Worm (Caenorhabditis elegans) whole organism, L3 larva: ENCODE results near the gene dhhc-8.
A peak's percentile ranks its signal among the peaks of the same experiment; 100 is the strongest.

Source experiments
- ZK546.5 ChIP-seq: sonication (generic microtip); optimal IDR thresholded peaks from 2 replicates; lab custom pipeline; 2017; ENCODE audit warnings: missing biosample characterization, missing genetic modification characterization
- aly-2 ChIP-seq: fragments of 150-350 bp; optimal IDR thresholded peaks from 2 replicates; lab custom pipeline; 2014; ENCODE audit warnings: missing biosample characterization, missing genetic modification characterization
- ama-1 ChIP-seq: fragments of 150-350 bp; optimal IDR thresholded peaks from 2 replicates; lab custom pipeline; 2018
- ceh-16 ChIP-seq: sonication (generic microtip); optimal IDR thresholded peaks from 2 replicates; lab custom pipeline; 2017; ENCODE audit warnings: missing biosample characterization, missing genetic modification characterization
- ceh-28 ChIP-seq: fragments of 150-350 bp; optimal IDR thresholded peaks from 2 replicates; lab custom pipeline; 2014; ENCODE audit warnings: missing biosample characterization, missing genetic modification reagents, missing genetic modification characterization
- ceh-9 ChIP-seq: sonication (generic microtip); optimal IDR thresholded peaks from 2 replicates; lab custom pipeline; 2018; ENCODE audit warnings: missing biosample characterization, missing genetic modification characterization
- daf-12 ChIP-seq: fragments of 150-350 bp; optimal IDR thresholded peaks from 2 replicates; lab custom pipeline; 2014; ENCODE audit warnings: missing biosample characterization, missing genetic modification reagents, missing genetic modification characterization
- egl-5 ChIP-seq: fragments of 150-350 bp; optimal IDR thresholded peaks from 2 replicates; lab custom pipeline; 2017; ENCODE audit warnings: missing biosample characterization, missing genetic modification reagents, missing genetic modification characterization, inconsistent platforms
- elt-1 ChIP-seq: fragments of 150-350 bp; optimal IDR thresholded peaks from 2 replicates; lab custom pipeline; 2014; ENCODE audit warnings: missing biosample characterization, missing genetic modification characterization
- elt-2 ChIP-seq: sonication (generic microtip); optimal IDR thresholded peaks from 2 replicates; lab custom pipeline; 2016; ENCODE audit warnings: missing genetic modification reagents, mild to moderate bottlenecking, missing genetic modification characterization, missing compliant biosample characterization
- elt-3 ChIP-seq, 3 experiments: fragments of 150-350 bp in 1 of 3; sonication (generic microtip) in 2 of 3; optimal IDR thresholded peaks; 2 replicates in 2 of 3; 4 replicates in 1 of 3; lab custom pipeline; 2014 to 2017; ENCODE audit warnings: missing biosample characterization in 3 of 3, missing genetic modification characterization in 3 of 3
- fkh-10 ChIP-seq: sonication (generic microtip); optimal IDR thresholded peaks from 2 replicates; lab custom pipeline; 2017; ENCODE audit warnings: missing biosample characterization, missing genetic modification reagents, missing genetic modification characterization
- hmg-11 ChIP-seq: sonication (generic microtip); optimal IDR thresholded peaks from 2 replicates; lab custom pipeline; 2016; ENCODE audit warnings: missing genetic modification characterization, missing compliant biosample characterization
- jun-1 ChIP-seq: fragments of 150-350 bp; optimal IDR thresholded peaks from 2 replicates; lab custom pipeline; 2014; ENCODE audit warnings: missing biosample characterization, missing genetic modification reagents, missing genetic modification characterization
- lin-15B ChIP-seq: fragments of 150-350 bp; optimal IDR thresholded peaks from 2 replicates; lab custom pipeline; 2014; ENCODE audit warnings: missing biosample characterization, missing genetic modification characterization
- lin-39 ChIP-seq: fragments of 150-350 bp; optimal IDR thresholded peaks from 2 replicates; lab custom pipeline; 2018; ENCODE audit warnings: missing biosample characterization, missing genetic modification reagents, missing genetic modification characterization
- lsy-12 ChIP-seq: sonication (generic microtip); optimal IDR thresholded peaks from 2 replicates; lab custom pipeline; 2016; ENCODE audit warnings: mild to moderate bottlenecking, missing genetic modification characterization, missing compliant biosample characterization
- mml-1 ChIP-seq: fragments of 150-350 bp; sonication (generic microtip); optimal IDR thresholded peaks from 3 replicates; lab custom pipeline; 2014; ENCODE audit warnings: missing biosample characterization, missing genetic modification characterization
- nfya-1 ChIP-seq: sonication (generic microtip); optimal IDR thresholded peaks from 2 replicates; lab custom pipeline; 2017; ENCODE audit warnings: missing genetic modification characterization, mild to moderate bottlenecking, missing compliant biosample characterization, antibody characterized with exemption, moderate library complexity; ENCODE audit not compliant: insufficient read depth
- nhr-12 ChIP-seq: fragments of 150-350 bp; optimal IDR thresholded peaks from 2 replicates; lab custom pipeline; 2014; ENCODE audit warnings: missing biosample characterization, missing genetic modification characterization
- nhr-23 ChIP-seq: fragments of 150-350 bp; optimal IDR thresholded peaks from 2 replicates; lab custom pipeline; 2014; ENCODE audit warnings: missing biosample characterization, missing genetic modification reagents, missing genetic modification characterization
- nhr-237 ChIP-seq: fragments of 150-350 bp; optimal IDR thresholded peaks from 2 replicates; lab custom pipeline; 2014; ENCODE audit warnings: missing biosample characterization, missing genetic modification characterization
- nhr-25 ChIP-seq: sonication (generic microtip); optimal IDR thresholded peaks from 2 replicates; lab custom pipeline; 2017; ENCODE audit warnings: missing biosample characterization, missing genetic modification characterization
- nhr-28 ChIP-seq: fragments of 150-350 bp; optimal IDR thresholded peaks from 2 replicates; lab custom pipeline; 2014; ENCODE audit warnings: missing biosample characterization, missing genetic modification characterization
- nhr-67 ChIP-seq: fragments of 150-350 bp; optimal IDR thresholded peaks from 2 replicates; lab custom pipeline; 2014; ENCODE audit warnings: missing biosample characterization, missing genetic modification characterization
- nhr-77 ChIP-seq: fragments of 150-350 bp; optimal IDR thresholded peaks from 2 replicates; lab custom pipeline; 2014; ENCODE audit warnings: missing biosample characterization, missing genetic modification characterization
- pha-4 ChIP-seq: fragments of 150-350 bp; optimal IDR thresholded peaks from 2 replicates; lab custom pipeline; 2014; ENCODE audit warnings: missing biosample characterization, missing genetic modification reagents, missing genetic modification characterization
- pqm-1 ChIP-seq: fragments of 150-350 bp; optimal IDR thresholded peaks from 2 replicates; lab custom pipeline; 2017; ENCODE audit warnings: missing biosample characterization, missing genetic modification characterization, inconsistent platforms
- sea-2 ChIP-seq: fragments of 150-350 bp; sonication (generic microtip); optimal IDR thresholded peaks from 4 replicates; lab custom pipeline; 2014; ENCODE audit warnings: missing biosample characterization, missing genetic modification reagents, missing genetic modification characterization
- snpc-4 ChIP-seq: fragments of 150-350 bp; optimal IDR thresholded peaks from 2 replicates; lab custom pipeline; 2014; ENCODE audit warnings: missing biosample characterization, missing genetic modification characterization
- tbx-2 ChIP-seq: sonication (generic microtip); optimal IDR thresholded peaks from 2 replicates; lab custom pipeline; 2016; ENCODE audit warnings: mild to moderate bottlenecking, missing genetic modification characterization, missing compliant biosample characterization
- unc-62 ChIP-seq: fragments of 150-350 bp; sonication (generic microtip); optimal IDR thresholded peaks from 4 replicates; lab custom pipeline; 2014; ENCODE audit warnings: missing biosample characterization, missing genetic modification reagents, missing genetic modification characterization
- zag-1 ChIP-seq: fragments of 150-350 bp; optimal IDR thresholded peaks from 2 replicates; lab custom pipeline; 2014; ENCODE audit warnings: missing biosample characterization, missing genetic modification characterization
- ztf-4 ChIP-seq: fragments of 150-350 bp; optimal IDR thresholded peaks from 2 replicates; lab custom pipeline; 2014; ENCODE audit warnings: missing biosample characterization, missing genetic modification characterization

Gene dhhc-8

DNA sequence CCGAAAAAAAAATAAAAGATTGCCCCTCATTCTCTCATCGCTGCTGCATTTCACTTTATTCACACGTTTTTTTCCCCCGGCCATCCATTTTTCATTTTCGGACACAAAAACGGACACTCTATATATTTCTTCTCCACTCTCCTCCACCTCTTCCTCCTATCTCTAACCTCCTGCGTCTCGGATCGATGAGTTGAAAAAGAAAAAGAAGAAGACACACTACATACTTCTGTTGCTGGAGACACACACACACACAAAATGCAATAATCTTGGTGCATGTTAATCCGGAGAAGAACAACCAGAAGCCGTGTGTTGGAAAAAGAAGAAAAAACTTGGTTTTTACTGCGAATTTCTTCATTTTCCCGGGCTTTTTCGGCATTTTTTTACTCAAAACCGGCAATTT is 1.5 kb upstream of the dhhc-8 start:
- TF ChIP-seq nhr-23: no peak
- TF ChIP-seq mml-1 (tag; lab: Kevin White, UChicago): no peak
- peak; percentile 5 for TF ChIP-seq ama-1 (lab: Kevin White, UChicago)
- no peak for TF ChIP-seq nhr-25 (tag; lab: Kevin White, UChicago)
- peak; percentile 43 for TF ChIP-seq lin-39
- no peak for TF ChIP-seq elt-1 (tag; lab: Kevin White, UChicago)
- no peak for TF ChIP-seq daf-12 (tag; lab: Kevin White, UChicago)
- TF ChIP-seq nhr-28 (tag; lab: Kevin White, UChicago): no peak
- TF ChIP-seq egl-5 (tag; lab: Kevin White, UChicago): peak; percentile 58
- peak; percentile 65 for TF ChIP-seq hmg-11 (tag; lab: Kevin White, UChicago)
- no peak for TF ChIP-seq lsy-12 (tag; lab: Kevin White, UChicago)
- no peak for TF ChIP-seq nhr-77 (tag; lab: Kevin White, UChicago)
- no peak for TF ChIP-seq nhr-237
- no peak for TF ChIP-seq tbx-2 (tag; lab: Kevin White, UChicago)
- TF ChIP-seq ztf-4 (tag; lab: Kevin White, UChicago): no peak
- TF ChIP-seq lin-15B (tag; lab: Kevin White, UChicago): peak; percentile 38
- no peak for TF ChIP-seq elt-2
- peak; percentile 40 for TF ChIP-seq fkh-10
- no peak for TF ChIP-seq pqm-1 (tag; lab: Kevin White, UChicago)
- TF ChIP-seq nfya-1 (tag; lab: Kevin White, UChicago): peak; percentile 76

DNA sequence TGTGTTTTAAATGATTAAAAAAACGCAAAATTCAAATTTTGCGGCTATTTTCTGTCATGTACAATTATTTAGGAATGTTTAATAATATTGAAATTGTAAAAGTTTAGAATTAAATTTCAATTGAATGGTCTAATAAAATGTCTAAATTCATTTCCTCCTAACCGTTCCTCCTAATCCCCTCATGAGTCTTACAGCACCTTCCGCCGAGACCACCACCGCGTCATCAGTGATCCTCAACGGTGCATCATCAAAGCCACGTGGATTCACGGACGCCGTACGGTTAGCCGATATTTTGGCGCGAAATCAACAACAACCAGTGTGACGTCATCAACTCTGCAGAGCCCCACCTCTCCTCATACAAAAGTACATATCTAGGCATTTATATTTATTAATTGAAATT is 11.1 kb downstream of the dhhc-8 start:
- TF ChIP-seq jun-1 (tag; lab: Kevin White, UChicago) (no peak), nhr-12 (tag; lab: Kevin White, UChicago) (no peak), ZK546.5 (tag; lab: Kevin White, UChicago) (no peak), ceh-16 (tag; lab: Kevin White, UChicago) (no peak), nhr-67 (no peak), elt-2 (no peak), zag-1 (tag; lab: Kevin White, UChicago) (no peak)

DNA sequence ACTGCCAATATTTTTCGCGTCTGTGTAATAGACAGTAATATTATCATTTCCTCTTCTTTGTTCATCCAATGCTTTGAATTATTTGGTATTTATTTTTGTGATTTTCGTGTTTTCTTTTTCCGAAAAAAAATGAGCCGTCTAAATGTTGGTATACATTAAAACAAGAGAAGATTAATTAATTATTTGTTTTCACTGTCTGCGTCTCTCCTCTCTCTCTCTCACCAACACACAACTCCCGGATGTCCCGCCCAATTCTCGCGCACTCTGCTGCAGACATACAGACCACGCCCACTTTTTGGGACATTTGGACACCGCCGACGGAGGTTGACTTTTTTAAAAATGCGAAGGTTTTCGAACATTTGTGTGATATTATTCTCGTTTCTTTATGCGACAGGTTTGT is 12.1 kb downstream of the dhhc-8 start, which contains the start of gene zig-8:
Gene zig-8 (plus strand): TSS at position 301 of the 400 bp plus-strand sequence.
- TF ChIP-seq nfya-1 (tag; lab: Kevin White, UChicago): peak; percentile 33
- TF ChIP-seq ztf-4 (tag; lab: Kevin White, UChicago): no peak
- TF ChIP-seq unc-62 (GFP tag; lab: Kevin White, UChicago): no peak
- TF ChIP-seq nhr-28 (tag; lab: Kevin White, UChicago): no peak

DNA sequence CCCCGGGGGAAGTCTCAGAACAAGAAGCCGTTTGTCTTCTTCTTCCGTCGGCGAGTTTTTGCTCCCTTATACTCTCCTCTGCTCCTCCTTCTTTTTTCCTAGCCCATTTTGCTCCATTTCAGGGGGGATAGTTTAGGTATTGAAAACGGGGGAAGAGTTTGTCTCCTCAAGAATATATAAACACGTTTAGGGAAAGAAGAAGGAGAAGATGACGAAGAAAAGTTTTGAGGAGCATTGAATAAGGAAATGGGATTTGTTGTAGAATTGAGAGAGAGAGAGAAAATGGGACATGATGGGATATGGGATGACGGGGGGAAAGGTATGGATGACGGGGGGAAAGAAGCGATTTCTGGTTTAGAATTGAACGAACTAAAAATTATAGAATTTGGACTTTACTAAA is 16.0 kb downstream of the dhhc-8 start:
- TF ChIP-seq sea-2 (no peak), fkh-10 (peak; percentile 69), nfya-1 (tag; lab: Kevin White, UChicago) (peak; percentile 5)

DNA sequence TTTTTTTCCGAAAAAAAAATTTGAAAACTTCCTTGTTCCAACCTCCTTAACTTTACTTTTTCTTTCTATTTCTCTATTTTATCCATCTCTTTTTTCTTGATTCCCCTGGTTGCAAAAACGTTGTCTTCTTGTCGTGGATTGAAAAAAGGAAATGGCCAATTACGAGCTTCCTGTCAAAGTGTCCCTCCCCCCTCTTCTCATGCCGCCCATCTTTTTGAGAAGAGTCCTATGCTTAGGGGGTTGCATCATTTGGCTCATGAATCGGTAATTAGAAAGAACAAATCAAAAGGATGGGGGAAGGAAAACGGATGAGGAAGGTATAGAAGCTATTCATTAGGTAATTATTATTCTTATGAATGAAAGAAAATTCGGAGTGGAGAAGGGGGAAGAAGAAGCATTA is 19.8 kb downstream of the dhhc-8 start:
- TF ChIP-seq lin-39 (no peak), nfya-1 (tag; lab: Kevin White, UChicago) (peak; percentile 21)

DNA sequence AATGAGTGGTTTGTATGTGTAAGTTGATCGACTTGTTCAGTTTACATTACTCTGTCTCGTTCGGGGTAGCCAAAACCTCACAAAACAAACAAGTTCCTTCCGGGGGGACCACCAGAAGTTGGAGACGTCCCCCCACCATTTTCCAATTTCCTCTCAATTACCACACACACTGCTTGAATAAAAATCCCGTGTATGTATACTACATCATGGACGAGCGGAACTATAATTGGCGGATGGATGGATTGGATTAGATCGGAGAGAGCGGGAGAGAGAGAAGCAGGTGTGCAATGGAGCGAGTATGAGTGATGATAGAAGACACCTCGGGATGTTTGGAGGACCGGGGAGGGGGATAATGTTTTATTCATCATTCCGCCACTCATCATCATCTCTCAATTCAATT is 23.8 kb downstream of the dhhc-8 start:
- no peak for TF ChIP-seq daf-12 (tag; lab: Kevin White, UChicago)
- TF ChIP-seq nfya-1 (tag; lab: Kevin White, UChicago): peak; percentile 11

DNA sequence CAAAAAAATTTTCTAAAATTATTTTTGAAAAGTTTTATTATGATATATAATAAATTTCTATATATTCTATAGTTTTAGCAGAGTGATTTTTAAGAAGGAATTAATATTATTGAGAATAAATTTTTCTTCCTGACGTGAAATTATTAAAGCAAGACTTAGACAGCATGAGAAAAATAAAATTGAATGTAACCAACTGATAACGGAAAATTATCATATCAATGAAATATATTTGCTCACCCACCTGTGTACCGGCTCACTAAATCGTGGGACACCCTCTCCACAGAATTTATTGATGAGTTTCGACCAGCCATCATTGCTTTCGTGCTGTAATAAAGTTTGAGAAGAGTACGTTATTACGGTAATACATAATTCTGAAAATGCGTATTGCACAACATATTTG is 31.9 kb downstream of the dhhc-8 start, which contains the start of gene bre-2:
Gene bre-2 (minus strand): TSS at position 326 of the 400 bp plus-strand sequence.
- no peak for TF ChIP-seq aly-2
- no peak for TF ChIP-seq ceh-28 (tag; lab: Kevin White, UChicago)
- TF ChIP-seq ceh-9 (tag; lab: Kevin White, UChicago): no peak
- TF ChIP-seq snpc-4: no peak
- TF ChIP-seq fkh-10: no peak
- no peak for TF ChIP-seq jun-1 (tag; lab: Kevin White, UChicago)
- no peak for TF ChIP-seq egl-5 (tag; lab: Kevin White, UChicago)
- TF ChIP-seq elt-2: peak; percentile 58
- peak; percentile 25 for TF ChIP-seq pha-4 (tag; lab: Kevin White, UChicago)
- no peak for TF ChIP-seq elt-3 (tag; optimal IDR thresholded peaks at IDR 0.05; lab: Kevin White, UChicago)
